Worm (Caenorhabditis elegans): ENCODE data around the gene C18H9.1.

DNA sequence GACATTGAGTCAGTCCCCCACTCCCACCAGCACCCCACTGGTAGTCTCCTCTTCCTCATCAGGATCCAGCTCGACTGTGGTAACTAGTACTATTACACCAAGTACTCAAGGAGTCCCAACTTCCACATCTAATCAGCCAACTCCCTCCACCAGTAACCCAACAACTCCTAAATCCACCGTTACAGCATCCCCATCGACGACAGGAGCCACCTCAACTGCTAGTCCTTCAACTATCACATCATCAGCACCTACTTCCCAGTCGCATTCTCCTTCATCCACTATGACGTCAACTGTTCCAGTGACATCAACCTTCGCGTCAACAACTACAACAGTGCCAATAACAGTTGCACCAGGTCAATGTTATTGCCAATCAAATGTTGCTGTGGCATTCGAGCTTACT lies 30.4 kb upstream of the C18H9.1 start:
- TF ChIP-seq lir-3 (tag; optimal IDR thresholded peaks at IDR 0.05) (no peak), arid-1 (GFP tag; conservative IDR thresholded peaks at IDR 0.05) (no peak)

All from whole organism, L4 larva.